3 fruit fly cellular contexts compared by ENCODE assay signal in the genomic region with DNA sequence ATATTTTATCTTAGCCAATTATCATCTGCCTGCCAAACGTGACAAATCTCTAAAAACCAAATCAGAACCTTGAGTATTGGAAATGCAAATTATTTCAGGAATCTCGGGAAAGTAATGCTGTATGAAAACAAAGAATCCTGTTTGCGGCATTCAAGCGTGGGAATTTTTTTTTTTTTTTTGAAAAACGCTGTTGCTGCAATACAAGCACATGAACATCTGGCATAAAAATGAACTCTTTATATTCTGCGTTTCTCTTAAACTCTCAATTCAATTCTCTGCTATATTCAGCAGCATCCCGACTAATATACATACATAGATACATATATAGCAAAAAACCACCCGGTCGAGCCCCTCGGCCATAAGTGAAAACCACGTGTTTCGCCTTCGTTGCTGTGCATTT.
TF ChIP-seq lines count a peak whose summit lies in the region.

No protein-coding gene starts in this region.

- TF ChIP-seq CTCF in whole organism, embryonic (GFP tag; optimal IDR thresholded peaks at IDR 0.05; lab: Kevin White, UChicago), result no peak

TF ChIP-seq in whole organism, adult, 20 proteins besides CTCF, POLR2A, EP300 and RAD21:
- no peak for TF ChIP-seq CG7045 (GFP tag; optimal IDR thresholded peaks at IDR 0.05; lab: Kevin White, UChicago)
- TF ChIP-seq CG5204 (GFP tag; optimal IDR thresholded peaks at IDR 0.05; lab: Kevin White, UChicago), result no peak
- no peak for TF ChIP-seq CG33017 (tag; optimal IDR thresholded peaks at IDR 0.05; lab: Kevin White, UChicago)
- no peak for TF ChIP-seq pad (GFP tag; optimal IDR thresholded peaks at IDR 0.05; lab: Kevin White, UChicago)
- TF ChIP-seq CG14711 (tag; optimal IDR thresholded peaks at IDR 0.05; lab: Kevin White, UChicago), result no peak
- peak; percentile 67 for TF ChIP-seq kay (GFP tag; lab: Kevin White, UChicago; ENCODE audit: borderline replicate concordance)

TF ChIP-seq in whole organism, embryonic, 481 proteins besides CTCF, POLR2A, EP300 and RAD21:
- no peak for TF ChIP-seq CG7357 (GFP tag; IDR thresholded peaks at IDR 0.05; lab: Robert Waterston, UW)
- no peak for TF ChIP-seq chn (GFP tag; optimal IDR thresholded peaks at IDR 0.05; lab: Kevin White, UChicago)
- TF ChIP-seq cas (GFP tag; IDR thresholded peaks at IDR 0.05; lab: Robert Waterston, UW), result no peak
- no peak for TF ChIP-seq CG10654 (GFP tag; optimal IDR thresholded peaks at IDR 0.05; lab: Kevin White, UChicago)
- no peak for TF ChIP-seq CG14860 (GFP tag; IDR thresholded peaks at IDR 0.05; lab: Robert Waterston, UW; ENCODE audit: partially characterized antibody)
- peak; percentile 18 for TF ChIP-seq sens (GFP tag; lab: Kevin White, UChicago)
- no peak for TF ChIP-seq bowl (GFP tag; IDR thresholded peaks at IDR 0.05; lab: Robert Waterston, UW)
- no peak for TF ChIP-seq CG11093 (GFP tag; IDR thresholded peaks at IDR 0.05; lab: Robert Waterston, UW)
- peak; percentile 62 for TF ChIP-seq kah (GFP tag; optimal IDR thresholded peaks at IDR 0.05; lab: Kevin White, UChicago)
- TF ChIP-seq Trl (optimal IDR thresholded peaks at IDR 0.05; lab: Kevin White, UChicago), result peak in 1 of 2 experiments; percentile 22
- TF ChIP-seq Trl (GFP tag; optimal IDR thresholded peaks at IDR 0.05; lab: Kevin White, UChicago), result no peak
- TF ChIP-seq nerfin-1 (tag; optimal IDR thresholded peaks at IDR 0.05; lab: Kevin White, UChicago), result peak; percentile 68
- no peak for TF ChIP-seq CG4328 (GFP tag; optimal IDR thresholded peaks at IDR 0.05; lab: Kevin White, UChicago)
- TF ChIP-seq scrt (GFP tag; optimal IDR thresholded peaks at IDR 0.05; lab: Kevin White, UChicago), result peak; percentile 60
- TF ChIP-seq CG2889 (GFP tag; IDR thresholded peaks at IDR 0.05; lab: Robert Waterston, UW), result no peak
- no peak for TF ChIP-seq CG31441 (GFP tag; IDR thresholded peaks at IDR 0.05; lab: Robert Waterston, UW)
- TF ChIP-seq sqz (GFP tag; optimal IDR thresholded peaks at IDR 0.05; lab: Kevin White, UChicago), result peak; percentile 59
- peak; percentile 74 for TF ChIP-seq CG3163 (GFP tag; optimal IDR thresholded peaks at IDR 0.05; lab: Kevin White, UChicago)
- no peak for TF ChIP-seq toy (GFP tag; IDR thresholded peaks at IDR 0.05; lab: Robert Waterston, UW)

TF ChIP-seq in whole organism, prepupa, 60 proteins besides CTCF, POLR2A, EP300 and RAD21:
- TF ChIP-seq Eip78C (GFP tag; lab: Kevin White, UChicago), result peak; percentile 23
- no peak for TF ChIP-seq dac (GFP tag; optimal IDR thresholded peaks at IDR 0.05; lab: Kevin White, UChicago)
- no peak for TF ChIP-seq Sox15 (GFP tag; optimal IDR thresholded peaks at IDR 0.05; lab: Kevin White, UChicago)
